Fruit fly (Drosophila melanogaster) whole organism, embryonic: ENCODE measurements around the gene CG32573.

Experiments used
- Blimp-1 ChIP-seq: fragments of 200-800 bp; sonication (Bioruptor generic); optimal IDR thresholded peaks from 3 replicates; lab custom pipeline; 2018; ENCODE audit warnings: missing biosample characterization, missing genetic modification characterization, mild to moderate bottlenecking, moderate library complexity, missing genetic modification reagents
- CG10565 ChIP-seq: fragments of 200-800 bp; sonication (Bioruptor generic); optimal IDR thresholded peaks from 3 replicates; lab custom pipeline; 2016; ENCODE audit warnings: missing biosample characterization, mild to moderate bottlenecking, missing genetic modification characterization
- CG11247 ChIP-seq: fragments of 200-800 bp; sonication (Bioruptor generic); IDR thresholded peaks from 2 replicates; pipeline ENCODE4 v1.3.6; 2022; ENCODE audit warnings: missing biosample characterization, missing genetic modification characterization
- CG12219 ChIP-seq: fragments of 200-800 bp; sonication (Bioruptor generic); optimal IDR thresholded peaks from 3 replicates; lab custom pipeline; 2018; ENCODE audit warnings: missing biosample characterization, mild to moderate bottlenecking, missing genetic modification characterization
- CG12769 ChIP-seq: fragments of 200-800 bp; sonication (Bioruptor generic); optimal IDR thresholded peaks from 2 replicates; lab custom pipeline; 2019; ENCODE audit warnings: missing biosample characterization, mild to moderate bottlenecking, missing genetic modification characterization, moderate library complexity
- CG13894 ChIP-seq: fragments of 200-800 bp; sonication (Bioruptor generic); optimal IDR thresholded peaks from 3 replicates; lab custom pipeline; 2018; ENCODE audit warnings: missing biosample characterization, mild to moderate bottlenecking, missing genetic modification characterization, moderate library complexity
- CG14667 ChIP-seq: fragments of 200-800 bp; sonication (Bioruptor generic); IDR thresholded peaks from 2 replicates; pipeline ENCODE4 v1.3.6; 2022; ENCODE audit warnings: missing biosample characterization, missing genetic modification characterization
- CG1832 ChIP-seq: fragments of 200-800 bp; sonication (Bioruptor generic); optimal IDR thresholded peaks from 2 replicates; lab custom pipeline; 2017; ENCODE audit warnings: missing biosample characterization, mild to moderate bottlenecking, missing genetic modification characterization, inconsistent platforms
- CG18619 ChIP-seq: fragments of 200-800 bp; sonication (Bioruptor generic); optimal IDR thresholded peaks from 3 replicates; lab custom pipeline; 2017; ENCODE audit warnings: missing biosample characterization, mild to moderate bottlenecking, missing genetic modification characterization
- CG4328 ChIP-seq: fragments of 200-800 bp; sonication (Bioruptor generic); optimal IDR thresholded peaks from 3 replicates; lab custom pipeline; 2017; ENCODE audit warnings: missing biosample characterization, missing genetic modification reagents, missing genetic modification characterization
- CG4617 ChIP-seq: fragments of 200-800 bp; sonication (Bioruptor generic); optimal IDR thresholded peaks from 3 replicates; lab custom pipeline; 2016; ENCODE audit warnings: missing biosample characterization, missing genetic modification characterization, borderline replicate concordance
- CG6272 ChIP-seq: fragments of 200-800 bp; sonication (Bioruptor generic); IDR thresholded peaks from 2 replicates; pipeline ENCODE4 v1.3.6; 2022; ENCODE audit warnings: missing biosample characterization, missing genetic modification characterization
- CG7839 ChIP-seq: fragments of 200-800 bp; sonication (Bioruptor generic); optimal IDR thresholded peaks from 3 replicates; lab custom pipeline; 2018; ENCODE audit warnings: missing biosample characterization, mild to moderate bottlenecking, missing genetic modification characterization, moderate library complexity
- CTCF ChIP-seq: fragments of 200-800 bp; sonication (Bioruptor generic); optimal IDR thresholded peaks from 2 replicates; lab custom pipeline; 2017; ENCODE audit warnings: missing biosample characterization, mild to moderate bottlenecking, missing genetic modification characterization, moderate library complexity
- D19B ChIP-seq: fragments of 200-800 bp; sonication (Bioruptor generic); optimal IDR thresholded peaks from 2 replicates; lab custom pipeline; 2017; ENCODE audit warnings: missing biosample characterization, mild to moderate bottlenecking, missing genetic modification characterization
- Dip3 ChIP-seq: fragments of 200-800 bp; sonication (Bioruptor generic); optimal IDR thresholded peaks from 3 replicates; lab custom pipeline; 2016; ENCODE audit warnings: missing biosample characterization, missing genetic modification characterization
- HmgD ChIP-seq: fragments of 200-800 bp; sonication (Bioruptor generic); optimal IDR thresholded peaks from 3 replicates; lab custom pipeline; 2016; ENCODE audit warnings: missing biosample characterization, missing genetic modification characterization
- Hmx ChIP-seq: fragments of 200-800 bp; sonication (Bioruptor generic); optimal IDR thresholded peaks from 2 replicates; lab custom pipeline; 2016; ENCODE audit warnings: missing biosample characterization, missing genetic modification characterization
- Max ChIP-seq: fragments of 200-800 bp; sonication (Bioruptor generic); optimal IDR thresholded peaks from 2 replicates; lab custom pipeline; 2016; ENCODE audit warnings: missing biosample characterization, mild to moderate bottlenecking, missing genetic modification characterization
- Med ChIP-seq: fragments of 200-800 bp; sonication (Bioruptor generic); peaks from one replicate; lab custom pipeline; 2016; ENCODE audit warnings: missing biosample characterization, missing genetic modification characterization, mild to moderate bottlenecking, inconsistent platforms, moderate library complexity
- Nf-YA ChIP-seq: fragments of 200-800 bp; sonication (Bioruptor generic); IDR thresholded peaks from 2 replicates; pipeline ENCODE4 v1.3.6; 2022; ENCODE audit warnings: missing biosample characterization, missing genetic modification characterization
- Oli ChIP-seq: fragments of 200-800 bp; sonication (Bioruptor generic); optimal IDR thresholded peaks from 2 replicates; lab custom pipeline; 2018; ENCODE audit warnings: missing biosample characterization, mild to moderate bottlenecking, missing genetic modification characterization, moderate library complexity
- Sin3A ChIP-seq: fragments of >200 bp; optimal IDR thresholded peaks from 2 replicates; lab custom pipeline; 2018
- Sry-β ChIP-seq: fragments of 200-800 bp; sonication (Bioruptor generic); optimal IDR thresholded peaks from 2 replicates; lab custom pipeline; 2018; ENCODE audit warnings: missing biosample characterization, mild to moderate bottlenecking, missing genetic modification characterization, moderate library complexity
- YL-1 ChIP-seq: fragments of 200-800 bp; sonication (Bioruptor generic); optimal IDR thresholded peaks from 3 replicates; lab custom pipeline; 2017; ENCODE audit warnings: missing biosample characterization, mild to moderate bottlenecking, missing genetic modification characterization
- abd-A ChIP-seq: fragments of 200-800 bp; sonication (Bioruptor generic); optimal IDR thresholded peaks from 3 replicates; lab custom pipeline; 2019; ENCODE audit warnings: missing biosample characterization, mild to moderate bottlenecking, missing genetic modification characterization, moderate library complexity
- ash1 ChIP-seq: fragments of 200-800 bp; sonication (Bioruptor generic); optimal IDR thresholded peaks from 2 replicates; lab custom pipeline; 2018; ENCODE audit warnings: missing biosample characterization, mild to moderate bottlenecking, missing genetic modification characterization
- chinmo ChIP-seq: fragments of 200-800 bp; sonication (Bioruptor generic); IDR thresholded peaks from 4 replicates; pipeline ENCODE4 v1.3.6; 2022; ENCODE audit warnings: missing biosample characterization, missing genetic modification characterization; ENCODE audit not compliant: partially characterized antibody
- dpn ChIP-seq, 2 experiments: fragments of 200-800 bp; sonication (Bioruptor generic); optimal IDR thresholded peaks; 3 replicates each; lab custom pipeline; 2016; ENCODE audit warnings: missing biosample characterization in 2 of 2, missing genetic modification characterization in 2 of 2
- eve ChIP-seq, 2 experiments: fragments of >200 bp; optimal IDR thresholded peaks; 2 replicates each; lab custom pipeline; 2017; ENCODE audit warnings: missing biosample characterization in 2 of 2, missing genetic modification characterization in 2 of 2
- ftz-f1 ChIP-seq: fragments of 200-800 bp; sonication (Bioruptor generic); optimal IDR thresholded peaks from 2 replicates; lab custom pipeline; 2016; ENCODE audit warnings: missing biosample characterization, missing genetic modification characterization
- grau ChIP-seq: fragments of 200-800 bp; optimal IDR thresholded peaks from 3 replicates; lab custom pipeline; 2019; ENCODE audit warnings: missing biosample characterization, mild to moderate bottlenecking, missing genetic modification characterization, moderate library complexity
- gsb ChIP-seq: fragments of 200-800 bp; sonication (Bioruptor generic); IDR thresholded peaks from 2 replicates; pipeline ENCODE4 v1.3.6; 2022; ENCODE audit warnings: missing biosample characterization, missing genetic modification characterization
- insv ChIP-seq, 2 experiments: fragments of 200-800 bp; sonication (Bioruptor generic); optimal IDR thresholded peaks; 3 replicates each; lab custom pipeline; 2016 to 2018; ENCODE audit warnings: missing biosample characterization in 2 of 2, missing genetic modification characterization in 2 of 2
- ken ChIP-seq: fragments of 200-800 bp; sonication (Bioruptor generic); IDR thresholded peaks from 3 replicates; pipeline ENCODE4 v1.3.6; 2022; ENCODE audit warnings: missing biosample characterization, missing genetic modification characterization
- nerfin-1 ChIP-seq: fragments of 200-800 bp; sonication (Bioruptor generic); optimal IDR thresholded peaks from 3 replicates; lab custom pipeline; 2019; ENCODE audit warnings: missing biosample characterization, mild to moderate bottlenecking, missing genetic modification characterization, moderate library complexity
- pho ChIP-seq: fragments of 200-800 bp; sonication (Bioruptor generic); optimal IDR thresholded peaks from 2 replicates; lab custom pipeline; 2016; ENCODE audit warnings: missing biosample characterization, missing genetic modification characterization
- sc ChIP-seq, 3 experiments: fragments of >200 bp in 2 of 3; fragments of 200-800 bp in 1 of 3; sonication (Bioruptor generic) in 1 of 3; optimal IDR thresholded peaks; 2 replicates in 2 of 3; 3 replicates in 1 of 3; lab custom pipeline; 2017; ENCODE audit warnings: mild to moderate bottlenecking in 1 of 3, missing biosample characterization in 1 of 3, missing genetic modification characterization in 1 of 3, missing genetic modification reagents in 1 of 3
- scrt ChIP-seq: fragments of 200-800 bp; sonication (Bioruptor generic); optimal IDR thresholded peaks from 2 replicates; lab custom pipeline; 2018; ENCODE audit warnings: missing biosample characterization, mild to moderate bottlenecking, missing genetic modification characterization, moderate library complexity
- sd ChIP-seq: fragments of 200-800 bp; sonication (Bioruptor generic); optimal IDR thresholded peaks from 3 replicates; lab custom pipeline; 2018; ENCODE audit warnings: missing biosample characterization, mild to moderate bottlenecking, missing genetic modification characterization, moderate library complexity
- sens ChIP-seq: fragments of 200-800 bp; sonication (Bioruptor generic); peaks from one replicate; lab custom pipeline; 2016; ENCODE audit warnings: missing biosample characterization, missing genetic modification characterization
- sima ChIP-seq: fragments of 200-800 bp; sonication (Bioruptor generic); optimal IDR thresholded peaks from 2 replicates; lab custom pipeline; 2016; ENCODE audit warnings: missing biosample characterization, missing genetic modification characterization
- slp2 ChIP-seq: fragments of 200-800 bp; sonication (Bioruptor generic); optimal IDR thresholded peaks from 2 replicates; lab custom pipeline; 2016; ENCODE audit warnings: missing biosample characterization, missing genetic modification characterization
- sob ChIP-seq: fragments of 200-800 bp; sonication (Bioruptor generic); IDR thresholded peaks from 2 replicates; pipeline ENCODE4 v1.3.6; 2022; ENCODE audit warnings: missing biosample characterization, missing genetic modification characterization
- trem ChIP-seq: fragments of 200-800 bp; optimal IDR thresholded peaks from 3 replicates; lab custom pipeline; 2019; ENCODE audit warnings: missing biosample characterization, mild to moderate bottlenecking, missing genetic modification characterization, moderate library complexity
- yki ChIP-seq: fragments of >200 bp; optimal IDR thresholded peaks from 3 replicates; lab custom pipeline; 2018
- zen ChIP-seq: fragments of 200-800 bp; sonication (Bioruptor generic); optimal IDR thresholded peaks from 3 replicates; lab custom pipeline; 2018; ENCODE audit warnings: missing biosample characterization, mild to moderate bottlenecking, missing genetic modification characterization, moderate library complexity

The CG32573 gene

DNA sequence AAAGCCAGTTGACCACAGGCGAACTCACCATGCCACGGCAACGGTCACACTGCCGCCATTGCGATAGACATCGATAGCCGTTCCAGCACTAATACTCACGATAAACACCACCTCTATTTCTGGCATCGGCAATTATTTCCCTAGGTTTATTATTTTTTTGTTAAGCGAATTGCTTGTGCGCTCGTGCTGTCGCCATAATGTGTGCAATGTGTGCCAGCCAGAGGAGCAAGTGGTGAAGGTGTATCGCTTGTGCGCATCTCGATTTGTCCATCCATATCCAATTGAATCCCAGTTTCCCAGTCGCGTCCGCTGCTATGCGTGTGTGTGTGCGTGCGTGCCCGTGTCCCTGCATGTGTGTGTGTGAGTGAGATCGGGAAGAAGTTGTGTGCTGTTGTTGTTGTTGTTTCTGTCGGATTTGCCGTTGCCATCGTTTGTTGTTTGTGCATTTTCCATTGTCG is 40.5 kb upstream of the CG32573 start, which contains the start of gene mbt (continued):
- no peak for TF ChIP-seq scrt (GFP tag; lab: Kevin White, UChicago)
- TF ChIP-seq Max (GFP tag; lab: Kevin White, UChicago): peak; percentile 3
- TF ChIP-seq dpn (GFP tag; optimal IDR thresholded peaks at IDR 0.05; lab: Kevin White, UChicago): peak in 1 of 2 experiments; percentile 23
- TF ChIP-seq insv (GFP tag; optimal IDR thresholded peaks at IDR 0.05; lab: Kevin White, UChicago): peak in 1 of 2 experiments; percentile 56
- peak; percentile 22 for TF ChIP-seq CTCF (GFP tag; lab: Kevin White, UChicago)
- TF ChIP-seq CG12219 (GFP tag; lab: Kevin White, UChicago): no peak
- peak; percentile 59 for TF ChIP-seq nerfin-1 (tag; lab: Kevin White, UChicago)
- no peak for TF ChIP-seq Sry-β (GFP tag; lab: Kevin White, UChicago)
- peak; percentile 53 for TF ChIP-seq trem (tag; lab: Kevin White, UChicago)
- TF ChIP-seq Nf-YA (GFP tag; lab: Robert Waterston, UW): no peak
- peak; percentile 24 for TF ChIP-seq zen (tag; lab: Kevin White, UChicago)

DNA sequence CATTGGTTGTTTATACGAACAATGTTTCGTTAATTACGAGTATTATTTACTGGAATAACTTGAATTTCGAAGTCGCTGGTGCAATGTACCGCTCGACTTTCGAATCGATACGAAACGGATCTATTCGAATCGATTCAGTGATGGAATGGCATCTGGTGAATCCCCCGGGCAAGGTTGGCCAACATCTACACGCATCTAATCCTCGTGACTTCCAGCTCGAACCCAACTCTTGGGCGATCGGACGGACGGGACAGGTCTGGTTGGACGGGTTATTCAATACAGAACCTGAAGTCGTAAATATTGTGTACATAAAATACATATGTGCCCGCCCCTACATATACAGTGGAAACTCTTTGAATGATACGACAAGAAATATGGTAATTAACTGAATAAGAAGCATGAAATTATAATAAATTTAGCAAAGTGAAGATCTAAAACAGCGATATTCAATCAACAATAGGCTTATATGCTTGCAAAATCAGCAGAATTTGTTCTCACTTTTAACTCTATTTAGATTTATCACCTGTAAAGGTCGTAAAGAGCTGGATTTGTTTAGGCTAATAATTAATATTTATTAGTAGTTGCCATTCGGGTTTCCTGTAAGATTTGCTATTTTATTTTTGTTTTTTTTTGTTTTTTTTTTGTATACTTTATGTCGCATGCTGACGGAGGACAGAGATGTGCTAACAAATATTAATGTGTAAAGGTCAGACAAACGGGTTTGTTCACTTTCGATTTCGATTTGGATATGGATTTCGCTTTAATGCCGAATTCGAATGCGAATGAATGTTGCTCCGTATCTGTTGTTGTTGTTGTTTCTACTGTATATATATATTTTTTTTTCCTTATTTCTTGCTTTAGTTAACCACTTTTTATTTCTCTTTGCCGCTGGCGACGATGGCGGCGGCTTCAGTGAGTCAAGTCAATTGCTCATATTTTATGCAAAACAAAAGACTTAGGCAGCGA is 34.1 kb upstream of the CG32573 start:
- TF ChIP-seq CG11247: peak; percentile 40; the same call in 1 of the 2 replicates
- TF ChIP-seq pho: no peak
- peak; percentile 41 for TF ChIP-seq CG13894 (tag; lab: Kevin White, UChicago)
- no peak for TF ChIP-seq CG10565 (GFP tag; lab: Kevin White, UChicago)
- TF ChIP-seq ken (GFP tag; lab: Robert Waterston, UW): no peak
- peak; percentile 48 for TF ChIP-seq Med (GFP tag; lab: Kevin White, UChicago)
- TF ChIP-seq sens: peak; percentile 6
- TF ChIP-seq chinmo (GFP tag; lab: Robert Waterston, UW): 0 out of 4 replicates have a peak, but pooled peaks have one; percentile 36
- TF ChIP-seq sc (optimal IDR thresholded peaks at IDR 0.05; lab: Kevin White, UChicago): no peak
- TF ChIP-seq sc (GFP tag; optimal IDR thresholded peaks at IDR 0.05; lab: Kevin White, UChicago): no peak
- TF ChIP-seq sob: no peak
- TF ChIP-seq Hmx: no peak
- TF ChIP-seq gsb (GFP tag; lab: Robert Waterston, UW): no peak
- TF ChIP-seq grau (tag; lab: Kevin White, UChicago): peak; percentile 72
- TF ChIP-seq CG12769 (tag; lab: Kevin White, UChicago): peak; percentile 87
- TF ChIP-seq D19B (GFP tag; lab: Kevin White, UChicago): no peak
- no peak for TF ChIP-seq sima (GFP tag; lab: Kevin White, UChicago)
- no peak for TF ChIP-seq Oli (tag; lab: Kevin White, UChicago)
- TF ChIP-seq abd-A: peak; percentile 16
- no peak for TF ChIP-seq CG4617 (GFP tag; lab: Kevin White, UChicago)
- TF ChIP-seq YL-1 (GFP tag; lab: Kevin White, UChicago): no peak
- TF ChIP-seq sd (tag; lab: Kevin White, UChicago): peak; percentile 13
- no peak for TF ChIP-seq CG7839 (tag; lab: Kevin White, UChicago)
- TF ChIP-seq CG4328 (GFP tag; lab: Kevin White, UChicago): no peak
- no peak for TF ChIP-seq CG18619 (GFP tag; lab: Kevin White, UChicago)
- TF ChIP-seq CG6272 (GFP tag; lab: Robert Waterston, UW): no peak
- TF ChIP-seq HmgD (GFP tag; lab: Kevin White, UChicago): no peak
- no peak for TF ChIP-seq Sin3A (lab: Kevin White, UChicago)
- TF ChIP-seq ash1 (GFP tag; lab: Kevin White, UChicago): no peak
- no peak for TF ChIP-seq CG14667 (GFP tag; lab: Robert Waterston, UW)
- TF ChIP-seq slp2 (GFP tag; lab: Kevin White, UChicago): no peak
- TF ChIP-seq yki (lab: Kevin White, UChicago): no peak
- TF ChIP-seq Blimp-1 (GFP tag; lab: Kevin White, UChicago): peak; percentile 85
- TF ChIP-seq Dip3 (GFP tag; lab: Kevin White, UChicago): no peak
- TF ChIP-seq eve (GFP tag; optimal IDR thresholded peaks at IDR 0.05; lab: Kevin White, UChicago): no peak
- no peak for TF ChIP-seq ftz-f1 (GFP tag; lab: Kevin White, UChicago)
- no peak for TF ChIP-seq CG1832 (GFP tag; lab: Kevin White, UChicago)
- TF ChIP-seq, all 482 proteins: peak for 10
